Worm (Caenorhabditis elegans) whole organism, young adult: Measurements from ENCODE around the gene C53C11.2.
A peak's percentile ranks its signal among the peaks of the same experiment; 100 is the strongest.
"Not testable (repeated sequence)": the region's sequence is repeated elsewhere in the genome, so short reads cannot be mapped to it uniquely, and the experiment has no call there.

Experiments used
- B0019.2 ChIP-seq: fragments of 200-800 bp; sonication (Bioruptor generic); conservative IDR thresholded peaks from 2 replicates; pipeline ENCODE4 v1.3.6; 2022; ENCODE audit warnings: missing genetic modification reagents, missing genetic modification characterization, missing compliant biosample characterization
- B0035.1 ChIP-seq: sonication (generic microtip); optimal IDR thresholded peaks from 2 replicates; lab custom pipeline; 2016; ENCODE audit warnings: missing genetic modification characterization, mild to moderate bottlenecking, missing compliant biosample characterization, missing genotype, missing genetic modification reagents
- B0336.3 ChIP-seq: fragments of 200-800 bp; sonication (Bioruptor generic); IDR thresholded peaks from 2 replicates; pipeline ENCODE4 v1.3.6; 2022; ENCODE audit warnings: missing genetic modification characterization, missing compliant biosample characterization
- D2030.7 ChIP-seq: fragments of 200-800 bp; sonication (Bioruptor generic); IDR thresholded peaks from 2 replicates; pipeline ENCODE4 v1.3.6; 2022; ENCODE audit warnings: missing genetic modification reagents, missing genetic modification characterization, missing compliant biosample characterization
- F33H1.4 ChIP-seq: fragments of 200-800 bp; sonication (Bioruptor generic); IDR thresholded peaks from 2 replicates; pipeline ENCODE4 v1.3.6; 2022; ENCODE audit warnings: missing genetic modification reagents, missing genetic modification characterization, missing compliant biosample characterization
- F55B11.4 ChIP-seq: sonication (generic microtip); optimal IDR thresholded peaks from 2 replicates; lab custom pipeline; 2016; ENCODE audit warnings: missing compliant biosample characterization, missing genetic modification characterization, borderline replicate concordance; ENCODE audit not compliant: insufficient read depth
- K12H6.12 ChIP-seq: fragments of 200-800 bp; sonication (Bioruptor generic); optimal IDR thresholded peaks from 2 replicates; lab custom pipeline; 2018; ENCODE audit warnings: mild to moderate bottlenecking, missing genetic modification characterization, missing compliant biosample characterization
- T26A5.8 ChIP-seq: sonication (generic microtip); optimal IDR thresholded peaks from 2 replicates; lab custom pipeline; 2016; ENCODE audit warnings: missing genetic modification characterization, missing compliant biosample characterization
- Y67H2A.10 ChIP-seq: fragments of 200-800 bp; sonication (Bioruptor generic); conservative IDR thresholded peaks from 2 replicates; pipeline ENCODE4 v1.3.6; 2022; ENCODE audit warnings: missing genetic modification reagents, missing genetic modification characterization, missing compliant biosample characterization
- atf-7 ChIP-seq: sonication (generic microtip); optimal IDR thresholded peaks from 2 replicates; lab custom pipeline; 2017; ENCODE audit warnings: mild to moderate bottlenecking, missing genetic modification characterization, missing compliant biosample characterization
- ceh-27 ChIP-seq: fragments of 200-800 bp; sonication (Bioruptor generic); optimal IDR thresholded peaks from 2 replicates; lab custom pipeline; 2018; ENCODE audit warnings: mild to moderate bottlenecking, missing genetic modification characterization, moderate library complexity, missing compliant biosample characterization
- ceh-79 ChIP-seq: sonication (generic microtip); optimal IDR thresholded peaks from 2 replicates; lab custom pipeline; 2017; ENCODE audit warnings: mild to moderate bottlenecking, missing genetic modification characterization, missing compliant biosample characterization
- die-1 ChIP-seq: sonication (generic microtip); optimal IDR thresholded peaks from 2 replicates; lab custom pipeline; 2016; ENCODE audit warnings: missing genotype, mild to moderate bottlenecking, missing genetic modification characterization, missing compliant biosample characterization
- dox-1 ChIP-seq: fragments of 200-800 bp; sonication (Bioruptor generic); IDR thresholded peaks from 2 replicates; pipeline ENCODE4 v1.3.6; 2022; ENCODE audit warnings: missing genetic modification reagents, missing genetic modification characterization, missing compliant biosample characterization
- efl-1 ChIP-seq: fragments of 150-350 bp; optimal IDR thresholded peaks from 2 replicates; lab custom pipeline; 2014; ENCODE audit warnings: missing biosample characterization, missing genetic modification reagents, missing genetic modification characterization
- egl-18 ChIP-seq: fragments of 200-800 bp; sonication (Bioruptor generic); IDR thresholded peaks from 2 replicates; pipeline ENCODE4 v1.3.6; 2022; ENCODE audit warnings: missing genetic modification reagents, missing genetic modification characterization, missing compliant biosample characterization
- egrh-3 ChIP-seq: fragments of 200-800 bp; sonication (Bioruptor generic); IDR thresholded peaks from 2 replicates; pipeline ENCODE4 v1.3.6; 2022; ENCODE audit warnings: missing genetic modification reagents, missing genetic modification characterization, missing compliant biosample characterization
- gei-17 ChIP-seq: fragments of 200-800 bp; sonication (Bioruptor generic); optimal IDR thresholded peaks from 2 replicates; lab custom pipeline; 2018; ENCODE audit warnings: mild to moderate bottlenecking, missing genetic modification characterization, missing compliant biosample characterization
- hmg-1.2 ChIP-seq: fragments of 200-800 bp; sonication (Bioruptor generic); IDR thresholded peaks from 2 replicates; pipeline ENCODE4 v1.3.6; 2022; ENCODE audit warnings: missing genetic modification reagents, missing genetic modification characterization, missing compliant biosample characterization
- hsf-1 ChIP-seq: fragments of 200-800 bp; sonication (Bioruptor generic); IDR thresholded peaks from 2 replicates; pipeline ENCODE4 v1.3.6; 2022; ENCODE audit warnings: missing genetic modification reagents, missing genetic modification characterization, missing compliant biosample characterization
- lag-1 ChIP-seq: fragments of 200-800 bp; sonication (Bioruptor generic); IDR thresholded peaks from 2 replicates; pipeline ENCODE4 v1.3.6; 2022; ENCODE audit warnings: missing genetic modification reagents, missing genetic modification characterization, missing compliant biosample characterization
- let-607 ChIP-seq, 2 experiments: fragments of 200-800 bp in 1 of 2; sonication (Bioruptor generic) in 1 of 2; sonication (generic microtip) in 1 of 2; optimal IDR thresholded peaks; 2 replicates each; lab custom pipeline; 2016 to 2018; ENCODE audit warnings: mild to moderate bottlenecking in 2 of 2, missing compliant biosample characterization in 2 of 2, missing genetic modification characterization in 2 of 2, moderate library complexity in 2 of 2, missing genotype in 1 of 2
- lin-26 ChIP-seq: fragments of 200-800 bp; sonication (Bioruptor generic); IDR thresholded peaks from 2 replicates; pipeline ENCODE4 v1.3.6; 2022; ENCODE audit warnings: missing genetic modification reagents, missing genetic modification characterization, missing compliant biosample characterization
- madf-6 ChIP-seq: fragments of 200-800 bp; sonication (Bioruptor generic); IDR thresholded peaks from 2 replicates; pipeline ENCODE4 v1.3.6; 2022; ENCODE audit warnings: missing genetic modification reagents, missing genetic modification characterization, missing compliant biosample characterization
- mel-28 ChIP-seq: sonication (generic microtip); optimal IDR thresholded peaks from 2 replicates; lab custom pipeline; 2016; ENCODE audit warnings: borderline replicate concordance, mild to moderate bottlenecking, missing genetic modification characterization, missing compliant biosample characterization
- mxl-1 ChIP-seq: sonication (generic microtip); optimal IDR thresholded peaks from 2 replicates; lab custom pipeline; 2016; ENCODE audit warnings: missing genetic modification characterization, missing compliant biosample characterization
- nhr-120 ChIP-seq: fragments of 200-800 bp; sonication (Bioruptor generic); IDR thresholded peaks from 2 replicates; pipeline ENCODE4 v1.3.6; 2022; ENCODE audit warnings: missing genetic modification characterization, missing compliant biosample characterization
- nhr-80 ChIP-seq: sonication (generic microtip); optimal IDR thresholded peaks from 2 replicates; lab custom pipeline; 2016; ENCODE audit warnings: missing genetic modification characterization, missing compliant biosample characterization
- nhr-90 ChIP-seq: sonication (generic microtip); optimal IDR thresholded peaks from 2 replicates; lab custom pipeline; 2016; ENCODE audit warnings: missing genotype, mild to moderate bottlenecking, missing genetic modification characterization, missing compliant biosample characterization
- pbrm-1 ChIP-seq: fragments of 200-800 bp; sonication (Bioruptor generic); IDR thresholded peaks from 2 replicates; pipeline ENCODE4 v1.3.6; 2022; ENCODE audit warnings: missing genetic modification reagents, missing genetic modification characterization, missing compliant biosample characterization
- rcor-1 ChIP-seq: fragments of 200-800 bp; sonication (Bioruptor generic); IDR thresholded peaks from 2 replicates; pipeline ENCODE4 v1.3.6; 2022; ENCODE audit warnings: missing genetic modification reagents, missing genetic modification characterization, missing compliant biosample characterization
- snpc-3.4 ChIP-seq: sonication (generic microtip); optimal IDR thresholded peaks from 2 replicates; lab custom pipeline; 2017; ENCODE audit warnings: missing genetic modification characterization, mild to moderate bottlenecking, missing compliant biosample characterization, antibody characterized with exemption, moderate library complexity, missing genotype, missing genetic modification reagents
- sptf-2 ChIP-seq: fragments of 200-800 bp; sonication (Bioruptor generic); optimal IDR thresholded peaks from 2 replicates; lab custom pipeline; 2018; ENCODE audit warnings: mild to moderate bottlenecking, missing genetic modification characterization, missing compliant biosample characterization
- tlf-1 ChIP-seq: fragments of 200-800 bp; sonication (Bioruptor generic); optimal IDR thresholded peaks from 2 replicates; lab custom pipeline; 2018; ENCODE audit warnings: mild to moderate bottlenecking, missing genetic modification characterization, missing compliant biosample characterization
- unc-130 ChIP-seq: sonication (generic microtip); optimal IDR thresholded peaks from 2 replicates; lab custom pipeline; 2016; ENCODE audit warnings: missing genetic modification reagents, missing genetic modification characterization, missing compliant biosample characterization
- zfh-2 ChIP-seq: fragments of 200-800 bp; sonication (Bioruptor generic); conservative IDR thresholded peaks from 2 replicates; pipeline ENCODE4 v1.3.6; 2022; ENCODE audit warnings: missing genetic modification reagents, missing genetic modification characterization, missing compliant biosample characterization

C53C11.2 gene

DNA sequence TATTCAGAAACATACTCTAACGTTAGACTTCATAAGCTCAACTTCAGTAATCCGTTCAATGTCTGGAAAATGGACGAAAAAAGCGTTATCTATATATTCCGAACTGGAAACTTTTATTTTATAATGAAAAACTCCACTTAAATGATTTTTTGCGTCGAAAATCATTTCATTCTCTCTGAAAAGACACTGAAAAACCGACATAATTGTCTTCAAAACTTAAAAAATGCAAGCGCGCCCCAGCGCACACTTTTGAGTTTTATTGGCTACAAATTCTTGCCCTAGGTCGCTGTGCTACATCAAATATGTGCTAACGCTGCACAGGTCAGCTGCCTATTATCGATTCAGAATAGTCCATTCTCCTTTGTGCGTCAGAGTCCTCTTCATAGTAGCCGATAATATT is 31.5 kb upstream of the C53C11.2 start, which contains the start of gene C33E10.1:
Gene C33E10.1 (plus strand): TSS at position 301 of the 400 bp plus-strand sequence.
- not testable (repeated sequence) for TF ChIP-seq Y67H2A.10; let-607 (tag; optimal IDR thresholded peaks at IDR 0.05; lab: Kevin White, UChicago); nhr-120 (GFP tag; lab: Robert Waterston, UW)

DNA sequence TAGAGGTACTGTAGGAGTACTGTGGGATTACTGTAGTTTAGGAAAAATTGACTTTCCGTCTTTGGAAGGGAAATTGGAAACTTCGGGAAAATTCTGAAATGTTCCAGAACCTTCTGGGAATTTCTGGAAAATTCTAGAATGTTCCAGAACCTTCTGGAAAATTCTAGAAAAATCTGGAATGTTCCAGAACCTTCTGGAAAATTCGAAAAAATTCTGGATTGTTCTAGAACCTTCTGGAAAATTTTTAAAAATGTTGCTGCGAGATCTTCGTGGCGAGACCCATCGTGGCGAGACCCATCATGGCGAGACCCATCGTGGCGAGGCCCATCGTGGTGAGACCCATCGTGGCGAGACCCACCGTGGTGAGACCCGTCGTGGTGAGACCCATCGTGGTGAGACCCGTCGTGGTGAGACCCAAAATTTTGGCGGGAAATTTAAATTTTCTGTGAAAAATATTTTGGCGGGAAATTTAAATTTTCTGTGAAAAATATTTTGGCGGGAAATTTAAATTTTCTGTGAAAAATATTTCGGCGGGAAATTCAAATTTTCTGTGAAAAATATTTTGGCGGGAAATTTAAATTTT is 25.6 kb upstream of the C53C11.2 start, which contains the start of gene C53C11.4:
Gene C53C11.4 (plus strand): TSS at position 179 of the 583 bp plus-strand sequence.
- TF ChIP-seq hsf-1 (GFP tag; lab: Robert Waterston, UW), result peak; percentile 94
- TF ChIP-seq dox-1 (GFP tag; lab: Robert Waterston, UW), result peak; percentile 61
- TF ChIP-seq F33H1.4 (GFP tag; lab: Robert Waterston, UW), result peak; percentile 40
- TF ChIP-seq D2030.7 (GFP tag; lab: Robert Waterston, UW), result 0 out of 2 replicates have a peak, but pooled peaks have one; percentile 13

- peak; percentile 90 for TF ChIP-seq hsf-1 (GFP tag; lab: Robert Waterston, UW)
- TF ChIP-seq egrh-3, result peak; percentile 80
These were observed 24.9 kb upstream of the C53C11.2 start for ce11 chrX:17311525-17311924.

DNA sequence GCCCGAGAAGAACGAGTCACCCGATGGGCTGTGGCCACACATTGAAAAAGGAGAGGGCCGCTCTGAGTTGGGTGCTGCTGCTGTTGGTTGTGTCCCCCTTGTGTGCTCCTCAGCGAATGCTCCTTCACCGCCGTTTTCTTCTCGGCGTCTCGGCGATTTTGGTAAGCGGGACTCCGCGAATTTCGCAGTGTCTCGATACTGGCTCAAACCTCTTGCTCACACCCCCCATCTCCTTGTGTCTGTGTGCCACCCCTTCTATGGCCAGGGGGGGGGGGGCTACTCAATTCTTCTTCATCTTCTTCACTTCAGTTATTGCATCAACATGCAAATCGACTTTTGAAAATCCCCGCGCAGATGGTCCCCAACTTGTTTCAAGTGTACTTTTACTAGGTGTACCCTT is 21.5 kb upstream of the C53C11.2 start:
- no peak for TF ChIP-seq efl-1
- TF ChIP-seq egrh-3, result peak; percentile 67; the same call in 1 of the 2 replicates
- TF ChIP-seq dox-1 (GFP tag; lab: Robert Waterston, UW), result peak; percentile 28; the same call in 1 of the 2 replicates
- TF ChIP-seq lag-1 (GFP tag; lab: Robert Waterston, UW), result no peak
- TF ChIP-seq T26A5.8 (tag; lab: Kevin White, UChicago), result no peak
- TF ChIP-seq ceh-27 (GFP tag; lab: Kevin White, UChicago), result peak; percentile 57
- TF ChIP-seq nhr-80, result no peak
- TF ChIP-seq gei-17 (GFP tag; lab: Kevin White, UChicago), result no peak
- 0 out of 2 replicates have a peak, but pooled peaks have one; percentile 42 for TF ChIP-seq lin-26 (GFP tag; lab: Robert Waterston, UW)
- peak; percentile 50 for TF ChIP-seq K12H6.12 (tag; lab: Kevin White, UChicago)
- TF ChIP-seq zfh-2 (GFP tag; lab: Robert Waterston, UW), result peak; percentile 95
- 0 out of 2 replicates have a peak, but pooled peaks have one; percentile 32 for TF ChIP-seq egl-18
- peak; percentile 32; the same call in 1 of the 2 replicates for TF ChIP-seq pbrm-1
- TF ChIP-seq nhr-90, result no peak
- TF ChIP-seq sptf-2 (GFP tag; lab: Kevin White, UChicago), result no peak
- TF ChIP-seq die-1 (tag; lab: Kevin White, UChicago), result no peak

- TF ChIP-seq mxl-1 (tag; lab: Kevin White, UChicago) (no peak), mel-28 (no peak), F55B11.4 (no peak), madf-6 (no peak), ceh-27 (GFP tag; lab: Kevin White, UChicago) (no peak), rcor-1 (GFP tag; lab: Robert Waterston, UW) (no peak), atf-7 (tag; lab: Kevin White, UChicago) (no peak), Y67H2A.10 (no peak), ceh-79 (no peak), B0336.3 (GFP tag; lab: Robert Waterston, UW) (no peak), tlf-1 (no peak), die-1 (tag; lab: Kevin White, UChicago) (no peak), D2030.7 (GFP tag; lab: Robert Waterston, UW) (no peak), unc-130 (GFP tag; lab: Kevin White, UChicago) (no peak), hmg-1.2 (GFP tag; lab: Robert Waterston, UW) (no peak), B0035.1 (tag; lab: Kevin White, UChicago) (no peak), B0019.2 (no peak), snpc-3.4 (tag; lab: Kevin White, UChicago) (no peak)
These were observed 18.2 kb upstream of the C53C11.2 start, which contains the start of gene ptr-5 for ce11 chrX:17318284-17318683. Gene ptr-5 (plus strand): TSS chrX:17318584.
